Fruit fly (Drosophila melanogaster) whole organism: Measurements from ENCODE around the gene CG13471.

Experiments used
- pan ChIP-seq: fragments of >200 bp; optimal IDR thresholded peaks from 2 replicates; lab custom pipeline; 2017
- psq ChIP-seq: fragments of >200 bp; optimal IDR thresholded peaks from 2 replicates; lab custom pipeline; 2017
- usp ChIP-seq: fragments of >200 bp; optimal IDR thresholded peaks from 2 replicates; lab custom pipeline; 2017; ENCODE audit warnings: missing biosample characterization, missing genetic modification characterization, mixed read lengths

dm6 chr3L:14706461-14706880 lies 26.8 kb downstream of the CG13471 start:
- no peak for TF ChIP-seq usp (GFP tag; lab: Kevin White, UChicago)
- no peak for TF ChIP-seq pan (lab: Kevin White, UChicago)
- TF ChIP-seq psq (lab: Kevin White, UChicago), result peak; percentile 38
